Fruit fly (Drosophila melanogaster): Measurements from ENCODE around the gene MFS10.

MFS10 gene

dm6 chrX:13135702-13136101 lies 6.9 kb downstream of the MFS10 start (continued):
- peak; percentile 47 for TF ChIP-seq CG5245 (GFP tag; optimal IDR thresholded peaks at IDR 0.05)
- TF ChIP-seq Trl (optimal IDR thresholded peaks at IDR 0.05) = no peak
- no peak for TF ChIP-seq Trl (GFP tag; optimal IDR thresholded peaks at IDR 0.05)
- peak; percentile 48 for TF ChIP-seq CG10209 (GFP tag; optimal IDR thresholded peaks at IDR 0.05)
- TF ChIP-seq Hey (tag; optimal IDR thresholded peaks at IDR 0.05) = no peak
- TF ChIP-seq trem (tag; optimal IDR thresholded peaks at IDR 0.05) = no peak
- 0 out of 2 replicates have a peak, but pooled peaks have one; percentile 30 for TF ChIP-seq CG1024 (GFP tag; IDR thresholded peaks at IDR 0.05)
- TF ChIP-seq CrebB (tag; optimal IDR thresholded peaks at IDR 0.05) = no peak
- TF ChIP-seq HLH3B (GFP tag; IDR thresholded peaks at IDR 0.05) = peak; percentile 71
- TF ChIP-seq CG2678 (tag; optimal IDR thresholded peaks at IDR 0.05) = peak; percentile 61
- peak; percentile 21 for TF ChIP-seq Hmr (GFP tag; optimal IDR thresholded peaks at IDR 0.05)
- no peak for TF ChIP-seq ERR (GFP tag; optimal IDR thresholded peaks at IDR 0.05)
- TF ChIP-seq CG1602 (GFP tag; optimal IDR thresholded peaks at IDR 0.05) = peak; percentile 38
- TF ChIP-seq usp (GFP tag; optimal IDR thresholded peaks at IDR 0.05) = no peak
- TF ChIP-seq CG1603 (tag; optimal IDR thresholded peaks at IDR 0.05) = peak; percentile 74
- no peak for TF ChIP-seq Dll (GFP tag; IDR thresholded peaks at IDR 0.05; ENCODE audit: partially characterized antibody)
- TF ChIP-seq Rfx (GFP tag; IDR thresholded peaks at IDR 0.05) = peak; percentile 41; the same call in 1 of the 2 replicates
- no peak for TF ChIP-seq vnd (GFP tag; IDR thresholded peaks at IDR 0.05; ENCODE audit: partially characterized antibody)
- TF ChIP-seq Sry-δ (GFP tag; optimal IDR thresholded peaks at IDR 0.05) = peak; percentile 8
- 0 out of 3 replicates have a peak, but pooled peaks have one; percentile 23 for TF ChIP-seq croc (GFP tag; conservative IDR thresholded peaks at IDR 0.05)
- TF ChIP-seq Doc2 (GFP tag; IDR thresholded peaks at IDR 0.05) = 0 out of 2 replicates have a peak, but pooled peaks have one; percentile 33
- peak; percentile 61 for TF ChIP-seq dysf (GFP tag; IDR thresholded peaks at IDR 0.05)
- TF ChIP-seq CG18476 (GFP tag; optimal IDR thresholded peaks at IDR 0.05) = peak; percentile 28
- TF ChIP-seq Med (GFP tag) = peak; percentile 89
- peak; percentile 46 for TF ChIP-seq Chrac-16 (GFP tag; optimal IDR thresholded peaks at IDR 0.05)
- no peak for TF ChIP-seq sug (tag; optimal IDR thresholded peaks at IDR 0.05)
- TF ChIP-seq ranshi (GFP tag; IDR thresholded peaks at IDR 0.05) = peak; percentile 69
- peak; percentile 38 for TF ChIP-seq CG7556 (GFP tag; optimal IDR thresholded peaks at IDR 0.05)
- TF ChIP-seq CG12299 (tag; optimal IDR thresholded peaks at IDR 0.05) = no peak
- TF ChIP-seq CG6272 (GFP tag; IDR thresholded peaks at IDR 0.05) = no peak
- peak; percentile 20 for TF ChIP-seq caup (GFP tag; optimal IDR thresholded peaks at IDR 0.05; ENCODE audit: severe bottlenecking)
- no peak for TF ChIP-seq sc (optimal IDR thresholded peaks at IDR 0.05)
- no peak for TF ChIP-seq sc (GFP tag; optimal IDR thresholded peaks at IDR 0.05)
- TF ChIP-seq nmo (GFP tag; optimal IDR thresholded peaks at IDR 0.05) = peak; percentile 53
- TF ChIP-seq PHDP (tag; optimal IDR thresholded peaks at IDR 0.05) = peak; percentile 48
- 0 out of 2 replicates have a peak, but pooled peaks have one; percentile 33 for TF ChIP-seq seq (GFP tag; IDR thresholded peaks at IDR 0.05)
- TF ChIP-seq wdn (GFP tag; IDR thresholded peaks at IDR 0.05) = 0 out of 2 replicates have a peak, but pooled peaks have one; percentile 8
- peak; percentile 74 for TF ChIP-seq ttk (GFP tag; IDR thresholded peaks at IDR 0.05)
- TF ChIP-seq CG4424 (GFP tag; optimal IDR thresholded peaks at IDR 0.05) = peak; percentile 63
- TF ChIP-seq lab (GFP tag; optimal IDR thresholded peaks at IDR 0.05) = peak; percentile 69
- peak; percentile 32 for TF ChIP-seq CG16863 (GFP tag; optimal IDR thresholded peaks at IDR 0.05)
- TF ChIP-seq Ets65A (GFP tag) = peak; percentile 86
- peak; percentile 52 for TF ChIP-seq bcd (GFP tag; optimal IDR thresholded peaks at IDR 0.05)
- no peak for TF ChIP-seq al (GFP tag; IDR thresholded peaks at IDR 0.05)
- no peak for TF ChIP-seq lola (GFP tag; optimal IDR thresholded peaks at IDR 0.05)
- TF ChIP-seq Taf1 (GFP tag; IDR thresholded peaks at IDR 0.05) = no peak
- peak; percentile 54; the same call in 1 of the 2 replicates for TF ChIP-seq sob (GFP tag; IDR thresholded peaks at IDR 0.05)
- TF ChIP-seq CG8290 (GFP tag; optimal IDR thresholded peaks at IDR 0.05) = no peak
- TF ChIP-seq CG8290 (tag; optimal IDR thresholded peaks at IDR 0.05) = peak in 1 of 2 experiments; percentile 64
- TF ChIP-seq CG30403 (GFP tag; optimal IDR thresholded peaks at IDR 0.05) = peak; percentile 67
- peak; percentile 44; the same call in 1 of the 3 replicates for TF ChIP-seq Mrtf (GFP tag; IDR thresholded peaks at IDR 0.05)
- TF ChIP-seq psq (GFP tag; optimal IDR thresholded peaks at IDR 0.05) = no peak

All from whole organism, embryonic.